Worm (Caenorhabditis elegans) whole organism, L2 larva: ENCODE data around the gene C35D6.3.

ENCODE experiments used
- C34F6.9 ChIP-seq: fragments of 150-350 bp; optimal IDR thresholded peaks from 2 replicates; lab custom pipeline; 2014; ENCODE audit warnings: missing biosample characterization, missing genetic modification characterization
- R02D3.7 ChIP-seq: fragments of 150-350 bp; optimal IDR thresholded peaks from 2 replicates; lab custom pipeline; 2014; ENCODE audit warnings: missing biosample characterization, missing genetic modification characterization
- ZK546.5 ChIP-seq: sonication (generic microtip); optimal IDR thresholded peaks from 2 replicates; lab custom pipeline; 2017; ENCODE audit warnings: missing biosample characterization, missing genetic modification characterization
- alr-1 ChIP-seq: fragments of 150-350 bp; optimal IDR thresholded peaks from 2 replicates; lab custom pipeline; 2014; ENCODE audit warnings: missing biosample characterization, missing genetic modification characterization
- aly-2 ChIP-seq: fragments of 150-350 bp; optimal IDR thresholded peaks from 2 replicates; lab custom pipeline; 2014; ENCODE audit warnings: missing biosample characterization, missing genetic modification characterization
- ama-1 ChIP-seq: fragments of 150-350 bp; optimal IDR thresholded peaks from 2 replicates; lab custom pipeline; 2018; ENCODE audit warnings: inconsistent platforms
- blmp-1 ChIP-seq: sonication (generic microtip); optimal IDR thresholded peaks from 2 replicates; lab custom pipeline; 2017; ENCODE audit warnings: missing genetic modification characterization, mild to moderate bottlenecking, missing compliant biosample characterization, antibody characterized with exemption, moderate library complexity; ENCODE audit not compliant: insufficient read depth
- ceh-16 ChIP-seq: fragments of 150-350 bp; optimal IDR thresholded peaks from 2 replicates; lab custom pipeline; 2014; ENCODE audit warnings: missing biosample characterization, missing genetic modification characterization
- dmd-4 ChIP-seq: sonication (generic microtip); optimal IDR thresholded peaks from 2 replicates; lab custom pipeline; 2017; ENCODE audit warnings: missing biosample characterization, missing genetic modification characterization
- egl-27 ChIP-seq: sonication (generic microtip); optimal IDR thresholded peaks from 3 replicates; lab custom pipeline; 2017; ENCODE audit warnings: missing biosample characterization, missing genetic modification reagents, missing genetic modification characterization
- elt-1 ChIP-seq: fragments of 150-350 bp; optimal IDR thresholded peaks from 2 replicates; lab custom pipeline; 2014; ENCODE audit warnings: missing biosample characterization, missing genetic modification characterization
- fos-1 ChIP-seq: fragments of 150-350 bp; optimal IDR thresholded peaks from 2 replicates; lab custom pipeline; 2014; ENCODE audit warnings: missing biosample characterization, missing genetic modification characterization
- gmeb-1 ChIP-seq: fragments of 150-350 bp; optimal IDR thresholded peaks from 2 replicates; lab custom pipeline; 2014; ENCODE audit warnings: missing biosample characterization, missing genetic modification characterization
- lin-11 ChIP-seq: fragments of 150-350 bp; sonication (generic microtip); optimal IDR thresholded peaks from 2 replicates; lab custom pipeline; 2014; ENCODE audit warnings: missing biosample characterization, missing genetic modification characterization, inconsistent platforms, mixed read lengths
- lin-13 ChIP-seq: fragments of 150-350 bp; optimal IDR thresholded peaks from 2 replicates; lab custom pipeline; 2014; ENCODE audit warnings: missing biosample characterization, missing genetic modification reagents, missing genetic modification characterization
- lin-39 ChIP-seq: fragments of 150-350 bp; optimal IDR thresholded peaks from 2 replicates; lab custom pipeline; 2014; ENCODE audit warnings: missing biosample characterization, missing genetic modification reagents, missing genetic modification characterization
- mdl-1 ChIP-seq, 2 experiments: fragments of 150-350 bp in 1 of 2; sonication (generic microtip) in 1 of 2; optimal IDR thresholded peaks; 2 replicates each; lab custom pipeline; 2017; ENCODE audit warnings: missing biosample characterization in 2 of 2, missing genetic modification characterization in 2 of 2
- nhr-12 ChIP-seq: fragments of 150-350 bp; optimal IDR thresholded peaks from 2 replicates; lab custom pipeline; 2014; ENCODE audit warnings: missing biosample characterization, missing genetic modification characterization
- nhr-21 ChIP-seq: fragments of 150-350 bp; optimal IDR thresholded peaks from 2 replicates; lab custom pipeline; 2014; ENCODE audit warnings: missing biosample characterization, missing genetic modification characterization
- nhr-25 ChIP-seq: fragments of 150-350 bp; sonication (generic microtip); optimal IDR thresholded peaks from 3 replicates; lab custom pipeline; 2014; ENCODE audit warnings: missing biosample characterization, missing genetic modification characterization
- nhr-77 ChIP-seq: fragments of 150-350 bp; optimal IDR thresholded peaks from 2 replicates; lab custom pipeline; 2014; ENCODE audit warnings: missing biosample characterization, missing genetic modification characterization
- sem-4 ChIP-seq: fragments of 150-350 bp; optimal IDR thresholded peaks from 2 replicates; lab custom pipeline; 2014; ENCODE audit warnings: missing biosample characterization, missing genetic modification reagents, missing genetic modification characterization
- sma-3 ChIP-seq: sonication (generic microtip); optimal IDR thresholded peaks from 2 replicates; lab custom pipeline; 2016; ENCODE audit warnings: missing genetic modification reagents, missing genetic modification characterization, missing compliant biosample characterization
- sma-9 ChIP-seq, 2 experiments: fragments of 150-350 bp in 1 of 2; sonication (generic microtip) in 1 of 2; optimal IDR thresholded peaks; 2 replicates each; lab custom pipeline; 2014 to 2016; ENCODE audit warnings: missing genetic modification characterization in 2 of 2, mild to moderate bottlenecking in 1 of 2, missing biosample characterization in 1 of 2, missing compliant biosample characterization in 1 of 2, missing genetic modification reagents in 1 of 2, moderate library complexity in 1 of 2
- snpc-4 ChIP-seq: fragments of 150-350 bp; optimal IDR thresholded peaks from 2 replicates; lab custom pipeline; 2014; ENCODE audit warnings: missing biosample characterization, missing genetic modification characterization
- ztf-11 ChIP-seq: sonication (generic microtip); optimal IDR thresholded peaks from 2 replicates; lab custom pipeline; 2017; ENCODE audit warnings: missing biosample characterization, missing genetic modification characterization

The C35D6.3 gene

ce11 chrIV:16391470-16391869 is 44.9 kb downstream of the C35D6.3 start:
- TF ChIP-seq sem-4 (tag; lab: Kevin White, UChicago) (no peak), egl-27 (tag; lab: Kevin White, UChicago) (no peak), ZK546.5 (tag; lab: Kevin White, UChicago) (no peak), nhr-77 (tag; lab: Kevin White, UChicago) (no peak), nhr-21 (no peak), sma-3 (GFP tag; lab: Kevin White, UChicago) (no peak), alr-1 (tag; lab: Kevin White, UChicago) (no peak), sma-9 (GFP tag; optimal IDR thresholded peaks at IDR 0.05; lab: Kevin White, UChicago) (no peak), sma-9 (tag; optimal IDR thresholded peaks at IDR 0.05; lab: Kevin White, UChicago) (no peak), gmeb-1 (tag; lab: Kevin White, UChicago) (no peak)

ce11 chrIV:16393668-16394067 is 47.1 kb downstream of the C35D6.3 start, which contains the start of gene Y65A5A.24:
Y65A5A.24 (plus strand) TSS chrIV:16393968.
- TF ChIP-seq sma-3 (GFP tag; lab: Kevin White, UChicago), result no peak
- TF ChIP-seq lin-39 (tag; lab: Kevin White, UChicago), result no peak
- no peak for TF ChIP-seq lin-13 (GFP tag; lab: Kevin White, UChicago)
- TF ChIP-seq snpc-4 (tag; lab: Kevin White, UChicago), result no peak
- no peak for TF ChIP-seq blmp-1 (tag; lab: Kevin White, UChicago)
- no peak for TF ChIP-seq C34F6.9 (tag; lab: Kevin White, UChicago)
- no peak for TF ChIP-seq elt-1
- TF ChIP-seq gmeb-1 (tag; lab: Kevin White, UChicago), result no peak
- TF ChIP-seq sma-9 (GFP tag; optimal IDR thresholded peaks at IDR 0.05; lab: Kevin White, UChicago), result no peak
- no peak for TF ChIP-seq sma-9 (tag; optimal IDR thresholded peaks at IDR 0.05; lab: Kevin White, UChicago)
- TF ChIP-seq ceh-16, result no peak
- no peak for TF ChIP-seq lin-11 (tag; lab: Kevin White, UChicago)
- TF ChIP-seq egl-27 (tag; lab: Kevin White, UChicago), result no peak
- no peak for TF ChIP-seq R02D3.7
- no peak for TF ChIP-seq ZK546.5 (tag; lab: Kevin White, UChicago)
- no peak for TF ChIP-seq aly-2
- TF ChIP-seq mdl-1 (tag; optimal IDR thresholded peaks at IDR 0.05; lab: Kevin White, UChicago), result no peak
- TF ChIP-seq dmd-4 (tag; lab: Kevin White, UChicago), result no peak
- TF ChIP-seq nhr-25 (tag; lab: Kevin White, UChicago), result no peak
- TF ChIP-seq ama-1 (lab: Kevin White, UChicago), result no peak
- TF ChIP-seq ztf-11 (tag; lab: Kevin White, UChicago), result no peak

DNA sequence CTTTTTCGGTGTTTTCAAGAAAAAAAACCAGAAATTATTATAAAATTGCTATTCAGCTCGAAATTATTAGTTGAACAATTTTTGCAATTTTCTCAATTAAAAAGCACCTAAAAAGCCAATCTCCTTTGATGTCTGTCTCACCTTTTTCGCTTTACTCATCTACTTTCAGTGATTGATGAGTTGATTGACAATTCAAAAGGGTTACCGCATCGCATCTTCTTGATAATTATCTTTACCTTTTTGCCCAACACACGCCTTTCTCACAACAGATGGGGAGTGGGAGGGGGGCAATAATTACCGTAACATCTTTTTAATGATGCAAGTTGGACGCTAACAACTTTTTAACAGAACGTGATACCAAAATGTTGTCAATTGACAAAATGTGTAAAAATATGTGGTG is 50.0 kb downstream of the C35D6.3 start:
- no peak for TF ChIP-seq fos-1 (tag; lab: Kevin White, UChicago)
- peak; percentile 18 for TF ChIP-seq nhr-25 (tag; lab: Kevin White, UChicago)
- no peak for TF ChIP-seq nhr-12 (tag; lab: Kevin White, UChicago)
- peak; percentile 12 for TF ChIP-seq egl-27 (tag; lab: Kevin White, UChicago)
- peak; percentile 82 for TF ChIP-seq ceh-16
- no peak for TF ChIP-seq nhr-77 (tag; lab: Kevin White, UChicago)
- no peak for TF ChIP-seq snpc-4 (tag; lab: Kevin White, UChicago)
